Fruit fly (Drosophila melanogaster) whole organism, embryonic: Measurements from ENCODE around the gene CG2256.

ENCODE experiments used
- Antp ChIP-seq: fragments of 200-800 bp; sonication (Bioruptor generic); optimal IDR thresholded peaks from 3 replicates; lab custom pipeline; 2016; ENCODE audit warnings: missing biosample characterization, missing genetic modification characterization
- B-H2 ChIP-seq: fragments of 200-800 bp; sonication (Bioruptor generic); optimal IDR thresholded peaks from 2 replicates; lab custom pipeline; 2018; ENCODE audit warnings: missing biosample characterization, mild to moderate bottlenecking, missing genetic modification characterization
- Bdp1 ChIP-seq: fragments of 200-800 bp; sonication (Bioruptor generic); optimal IDR thresholded peaks from 3 replicates; lab custom pipeline; 2016; ENCODE audit warnings: missing biosample characterization, missing genetic modification characterization
- CG10267 ChIP-seq: fragments of 200-800 bp; sonication (Bioruptor generic); optimal IDR thresholded peaks from 2 replicates; lab custom pipeline; 2018; ENCODE audit warnings: missing biosample characterization, mild to moderate bottlenecking, missing genetic modification characterization, moderate library complexity
- CG10431 ChIP-seq: fragments of 200-800 bp; sonication (Bioruptor generic); optimal IDR thresholded peaks from 3 replicates; lab custom pipeline; 2018; ENCODE audit warnings: missing biosample characterization, mild to moderate bottlenecking, missing genetic modification characterization
- CG10979 ChIP-seq: fragments of 200-800 bp; sonication (Bioruptor generic); optimal IDR thresholded peaks from 2 replicates; lab custom pipeline; 2018; ENCODE audit warnings: missing biosample characterization, mild to moderate bottlenecking, missing genetic modification characterization, moderate library complexity
- CG11085 ChIP-seq: fragments of 200-800 bp; sonication (Bioruptor generic); IDR thresholded peaks from 2 replicates; pipeline ENCODE4 v1.3.6; 2022; ENCODE audit warnings: missing biosample characterization, missing genetic modification characterization
- CG12236 ChIP-seq: fragments of 200-800 bp; sonication (Bioruptor generic); optimal IDR thresholded peaks from 2 replicates; lab custom pipeline; 2016; ENCODE audit warnings: missing biosample characterization, missing genetic modification characterization
- CG13296 ChIP-seq: fragments of 200-800 bp; sonication (Bioruptor generic); optimal IDR thresholded peaks from 3 replicates; lab custom pipeline; 2018; ENCODE audit warnings: missing biosample characterization, mild to moderate bottlenecking, missing genetic modification characterization
- CG13624 ChIP-seq: fragments of 200-800 bp; sonication (Bioruptor generic); optimal IDR thresholded peaks from 2 replicates; lab custom pipeline; 2016; ENCODE audit warnings: missing biosample characterization, missing genetic modification characterization
- CG2120 ChIP-seq: fragments of 200-800 bp; sonication (Bioruptor generic); optimal IDR thresholded peaks from 3 replicates; lab custom pipeline; 2016; ENCODE audit warnings: missing biosample characterization, missing genetic modification characterization
- CG32532 ChIP-seq: fragments of 200-800 bp; sonication (Bioruptor generic); IDR thresholded peaks from 2 replicates; pipeline ENCODE4 v1.3.6; 2022; ENCODE audit warnings: missing biosample characterization, missing genetic modification characterization
- CG4360 ChIP-seq: fragments of 200-800 bp; sonication (Bioruptor generic); IDR thresholded peaks from 2 replicates; pipeline ENCODE4 v1.3.6; 2022; ENCODE audit warnings: missing biosample characterization, missing genetic modification characterization
- CG4424 ChIP-seq: fragments of 200-800 bp; sonication (Bioruptor generic); optimal IDR thresholded peaks from 3 replicates; lab custom pipeline; 2016; ENCODE audit warnings: missing biosample characterization, missing genetic modification characterization
- CG5245 ChIP-seq: fragments of 200-800 bp; sonication (Bioruptor generic); optimal IDR thresholded peaks from 3 replicates; lab custom pipeline; 2016; ENCODE audit warnings: missing biosample characterization, missing genetic modification characterization
- CG5953 ChIP-seq: fragments of 200-800 bp; sonication (Bioruptor generic); IDR thresholded peaks from 2 replicates; pipeline ENCODE4 v1.3.6; 2022; ENCODE audit warnings: missing biosample characterization, missing genetic modification characterization
- CG6813 ChIP-seq: fragments of 200-800 bp; sonication (Bioruptor generic); optimal IDR thresholded peaks from 2 replicates; lab custom pipeline; 2017; ENCODE audit warnings: missing biosample characterization, missing genetic modification characterization, mild to moderate bottlenecking, moderate library complexity, missing genetic modification reagents
- CG7963 ChIP-seq: fragments of 200-800 bp; sonication (Bioruptor generic); IDR thresholded peaks from 3 replicates; pipeline ENCODE4 v1.3.6; 2022; ENCODE audit warnings: missing biosample characterization, missing genetic modification characterization; ENCODE audit not compliant: partially characterized antibody
- CG8478 ChIP-seq: fragments of >200 bp; optimal IDR thresholded peaks from 2 replicates; lab custom pipeline; 2018
- Dp ChIP-seq: fragments of 200-800 bp; sonication (Bioruptor generic); optimal IDR thresholded peaks from 2 replicates; lab custom pipeline; 2018; ENCODE audit warnings: missing biosample characterization, mild to moderate bottlenecking, missing genetic modification characterization, moderate library complexity
- Ets65A ChIP-seq: fragments of 200-800 bp; sonication (Bioruptor generic); peaks from one replicate; lab custom pipeline; 2016; ENCODE audit warnings: missing biosample characterization, missing genetic modification characterization
- Fer3 ChIP-seq: fragments of 200-800 bp; sonication (Bioruptor generic); optimal IDR thresholded peaks from 2 replicates; lab custom pipeline; 2018; ENCODE audit warnings: missing biosample characterization, mild to moderate bottlenecking, missing genetic modification characterization, moderate library complexity
- H15 ChIP-seq: fragments of 200-800 bp; sonication (Bioruptor generic); IDR thresholded peaks from 3 replicates; pipeline ENCODE4 v1.3.6; 2022; ENCODE audit warnings: missing biosample characterization, missing genetic modification characterization
- MESR4 ChIP-seq: fragments of 200-800 bp; sonication (Bioruptor generic); optimal IDR thresholded peaks from 2 replicates; lab custom pipeline; 2018; ENCODE audit warnings: missing biosample characterization, mild to moderate bottlenecking, missing genetic modification characterization, moderate library complexity
- Meics ChIP-seq: fragments of 200-800 bp; sonication (Bioruptor generic); optimal IDR thresholded peaks from 2 replicates; lab custom pipeline; 2017; ENCODE audit warnings: missing biosample characterization, mild to moderate bottlenecking, missing genetic modification characterization
- NK7.1 ChIP-seq: fragments of 200-800 bp; sonication (Bioruptor generic); optimal IDR thresholded peaks from 3 replicates; lab custom pipeline; 2016; ENCODE audit warnings: missing biosample characterization, missing genetic modification characterization
- Six4 ChIP-seq: fragments of 200-800 bp; sonication (Bioruptor generic); optimal IDR thresholded peaks from 2 replicates; lab custom pipeline; 2016; ENCODE audit warnings: missing biosample characterization, missing genetic modification characterization
- Spps ChIP-seq: fragments of 200-800 bp; sonication (Bioruptor generic); optimal IDR thresholded peaks from 2 replicates; lab custom pipeline; 2018; ENCODE audit warnings: missing biosample characterization, mild to moderate bottlenecking, missing genetic modification characterization
- ara ChIP-seq: fragments of 200-800 bp; sonication (Bioruptor generic); IDR thresholded peaks from 2 replicates; pipeline ENCODE4 v1.3.6; 2022; ENCODE audit warnings: missing biosample characterization, missing genetic modification characterization
- bbx ChIP-seq: fragments of 200-800 bp; sonication (Bioruptor generic); IDR thresholded peaks from 2 replicates; pipeline ENCODE4 v1.3.6; 2022; ENCODE audit warnings: missing biosample characterization, missing genetic modification characterization; ENCODE audit not compliant: partially characterized antibody
- bcd ChIP-seq: fragments of 200-800 bp; sonication (Bioruptor generic); optimal IDR thresholded peaks from 2 replicates; lab custom pipeline; 2017; ENCODE audit warnings: missing biosample characterization, mild to moderate bottlenecking, missing genetic modification characterization
- corto ChIP-seq: fragments of 200-800 bp; sonication (Bioruptor generic); optimal IDR thresholded peaks from 2 replicates; lab custom pipeline; 2016; ENCODE audit warnings: missing biosample characterization, mild to moderate bottlenecking, missing genetic modification characterization, moderate library complexity
- crp ChIP-seq, 2 experiments: fragments of 200-800 bp; sonication (Bioruptor generic); optimal IDR thresholded peaks; 2 replicates in 1 of 2; 3 replicates in 1 of 2; lab custom pipeline; 2017; ENCODE audit warnings: missing biosample characterization in 2 of 2, missing genetic modification characterization in 2 of 2, mild to moderate bottlenecking in 1 of 2, moderate library complexity in 1 of 2
- cwo ChIP-seq: fragments of 200-800 bp; sonication (Bioruptor generic); optimal IDR thresholded peaks from 3 replicates; lab custom pipeline; 2017; ENCODE audit warnings: missing biosample characterization, missing genetic modification characterization, mild to moderate bottlenecking, moderate library complexity, missing genetic modification reagents
- ham ChIP-seq: fragments of 200-800 bp; sonication (Bioruptor generic); IDR thresholded peaks from 2 replicates; pipeline ENCODE4 v1.3.6; 2022; ENCODE audit warnings: missing biosample characterization, missing genetic modification characterization
- hkb ChIP-seq, 2 experiments: fragments of 200-800 bp in 1 of 2; fragments of >200 bp in 1 of 2; sonication (Bioruptor generic) in 1 of 2; IDR thresholded peaks in 1 of 2; optimal IDR thresholded peaks in 1 of 2; 2 replicates each; pipeline versions ENCODE4 v1.3.6 to Lab custom; 2017 to 2022; ENCODE audit warnings: missing biosample characterization in 1 of 2, missing genetic modification characterization in 1 of 2
- insv ChIP-seq, 2 experiments: fragments of 200-800 bp; sonication (Bioruptor generic); optimal IDR thresholded peaks; 3 replicates each; lab custom pipeline; 2016 to 2018; ENCODE audit warnings: missing biosample characterization in 2 of 2, missing genetic modification characterization in 2 of 2
- kay ChIP-seq: fragments of 200-800 bp; sonication (Bioruptor generic); optimal IDR thresholded peaks from 2 replicates; lab custom pipeline; 2016; ENCODE audit warnings: missing biosample characterization, missing genetic modification characterization
- sd ChIP-seq: fragments of 200-800 bp; sonication (Bioruptor generic); optimal IDR thresholded peaks from 3 replicates; lab custom pipeline; 2018; ENCODE audit warnings: missing biosample characterization, mild to moderate bottlenecking, missing genetic modification characterization, moderate library complexity
- seq ChIP-seq: fragments of 200-800 bp; sonication (Bioruptor generic); IDR thresholded peaks from 2 replicates; pipeline ENCODE4 v1.3.6; 2022; ENCODE audit warnings: missing biosample characterization, missing genetic modification characterization
- slp2 ChIP-seq: fragments of 200-800 bp; sonication (Bioruptor generic); optimal IDR thresholded peaks from 2 replicates; lab custom pipeline; 2016; ENCODE audit warnings: missing biosample characterization, missing genetic modification characterization
- toy ChIP-seq: fragments of 200-800 bp; sonication (Bioruptor generic); IDR thresholded peaks from 2 replicates; pipeline ENCODE4 v1.3.6; 2022; ENCODE audit warnings: missing biosample characterization, missing genetic modification characterization
- twi ChIP-seq: fragments of 200-800 bp; optimal IDR thresholded peaks from 2 replicates; lab custom pipeline; 2019; ENCODE audit warnings: missing biosample characterization, mild to moderate bottlenecking, missing genetic modification characterization, moderate library complexity
- tx ChIP-seq: fragments of 200-800 bp; sonication (Bioruptor generic); optimal IDR thresholded peaks from 2 replicates; lab custom pipeline; 2016; ENCODE audit warnings: missing biosample characterization, missing genetic modification characterization
- unpg ChIP-seq: fragments of 200-800 bp; sonication (Bioruptor generic); optimal IDR thresholded peaks from 3 replicates; lab custom pipeline; 2018; ENCODE audit warnings: missing biosample characterization, mild to moderate bottlenecking, missing genetic modification characterization, moderate library complexity
- zfh1 ChIP-seq: fragments of 200-800 bp; sonication (Bioruptor generic); IDR thresholded peaks from 3 replicates; pipeline ENCODE4 v1.3.6; 2022; ENCODE audit warnings: missing biosample characterization, missing genetic modification characterization

The CG2256 gene

DNA sequence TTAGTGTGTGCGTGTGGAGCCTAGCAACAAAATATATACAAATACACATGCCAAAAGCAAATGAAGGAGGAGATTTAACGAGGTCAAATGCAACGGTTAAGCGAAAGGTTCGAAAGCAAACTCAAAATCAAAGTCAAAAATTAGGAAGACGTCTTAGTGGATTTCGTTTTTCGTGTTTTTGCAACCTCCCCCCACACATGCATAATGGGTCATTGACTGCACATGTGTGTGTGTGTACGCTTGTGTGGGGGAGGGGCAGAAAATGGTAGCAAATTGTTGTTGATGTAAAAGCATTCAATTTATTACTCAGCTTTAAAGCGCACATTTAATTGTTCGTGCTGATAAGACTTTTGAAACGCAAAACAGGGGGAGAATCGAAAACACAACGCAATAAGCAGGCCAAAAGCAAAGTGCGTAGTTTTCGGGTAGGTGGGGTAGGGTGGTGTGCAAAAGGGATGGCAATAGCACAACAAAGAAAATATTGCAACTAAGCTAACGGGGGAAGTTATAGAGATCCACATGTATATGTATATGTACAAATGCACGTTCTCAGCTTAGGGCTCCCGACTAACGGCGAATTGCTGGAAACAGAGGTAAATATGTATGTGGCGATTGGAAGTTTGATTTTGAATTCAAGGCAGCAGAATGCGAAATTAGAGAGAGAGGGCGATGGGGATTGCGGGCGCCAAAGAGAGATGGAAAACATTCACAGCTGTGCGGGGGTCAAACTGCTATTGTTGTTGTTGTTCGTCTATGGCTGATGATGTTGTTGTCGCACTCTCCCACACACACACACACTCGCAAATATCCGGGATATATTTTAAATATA lies 6.1 kb upstream of the CG2256 start (continued):
- TF ChIP-seq Fer3 (tag; lab: Kevin White, UChicago) (peak; percentile 9), crp (GFP tag; optimal IDR thresholded peaks at IDR 0.05; lab: Kevin White, UChicago) (peak in 1 of 2 experiments; percentile 62), hkb (optimal IDR thresholded peaks at IDR 0.05; lab: Kevin White, UChicago) (no peak), hkb (GFP tag; IDR thresholded peaks at IDR 0.05; lab: Robert Waterston, UW) (no peak), CG8478 (no peak), Meics (GFP tag; lab: Kevin White, UChicago) (peak; percentile 14), seq (GFP tag; lab: Robert Waterston, UW) (no peak), Ets65A (GFP tag; lab: Kevin White, UChicago) (peak; percentile 59), ham (GFP tag; lab: Robert Waterston, UW) (no peak), CG4360 (GFP tag; lab: Robert Waterston, UW) (peak; percentile 93), MESR4 (GFP tag; lab: Kevin White, UChicago) (no peak), Spps (no peak)
- TF ChIP-seq, all 482 proteins: peak for 22

DNA sequence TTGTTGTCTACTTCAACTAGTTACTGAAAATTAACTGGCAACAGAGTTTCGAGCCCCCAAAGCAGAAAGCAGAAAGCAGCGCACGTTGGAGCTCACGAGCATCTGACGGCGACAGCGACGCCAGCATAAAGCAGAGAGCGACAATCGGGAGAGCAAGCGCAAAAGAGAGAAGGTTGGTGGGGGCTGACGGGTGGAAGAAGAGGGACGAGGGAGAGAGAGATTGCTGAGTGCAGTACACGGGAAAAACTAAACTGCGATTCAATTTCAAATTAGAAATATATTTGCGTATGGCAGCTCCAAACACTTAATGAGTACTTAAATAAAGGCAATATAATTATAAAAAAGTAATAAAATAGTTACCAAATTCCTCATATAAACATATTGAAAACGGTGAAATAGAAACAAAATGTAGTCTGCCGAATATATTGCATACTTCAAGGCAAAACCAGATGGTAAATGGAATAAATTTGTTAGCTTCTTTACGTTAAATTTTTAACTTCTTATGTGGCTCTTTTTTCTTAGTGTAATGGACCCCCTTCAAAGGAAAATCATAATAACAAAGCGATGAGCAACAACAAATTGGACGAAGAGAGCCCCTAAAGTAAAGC lies 5.2 kb upstream of the CG2256 start:
- TF ChIP-seq Antp = peak; percentile 70
- TF ChIP-seq insv (GFP tag; optimal IDR thresholded peaks at IDR 0.05; lab: Kevin White, UChicago) = peak in 1 of 2 experiments; percentile 80
- TF ChIP-seq CG2120 (GFP tag; lab: Kevin White, UChicago) = peak; percentile 95
- TF ChIP-seq bbx (GFP tag; lab: Robert Waterston, UW) = no peak
- TF ChIP-seq Bdp1 (GFP tag; lab: Kevin White, UChicago) = peak; percentile 78
- peak; percentile 81 for TF ChIP-seq slp2 (GFP tag; lab: Kevin White, UChicago)
- peak; percentile 91 for TF ChIP-seq CG10431 (GFP tag; lab: Kevin White, UChicago)
- TF ChIP-seq zfh1 (GFP tag; lab: Robert Waterston, UW) = peak; percentile 88; the same call in 2 of the 3 replicates
- peak; percentile 83 for TF ChIP-seq Spps
- TF ChIP-seq corto = peak; percentile 83
- TF ChIP-seq unpg = peak; percentile 94
- TF ChIP-seq CG12236 (GFP tag; lab: Kevin White, UChicago) = peak; percentile 61
- TF ChIP-seq CG5953 (GFP tag; lab: Robert Waterston, UW) = peak; percentile 76
- peak; percentile 57 for TF ChIP-seq tx (GFP tag; lab: Kevin White, UChicago)
- TF ChIP-seq cwo (GFP tag; lab: Kevin White, UChicago) = peak; percentile 93
- TF ChIP-seq CG4424 = peak; percentile 96
- TF ChIP-seq bcd (GFP tag; lab: Kevin White, UChicago) = peak; percentile 95
- peak; percentile 92 for TF ChIP-seq B-H2 (GFP tag; lab: Kevin White, UChicago)
- peak; percentile 11 for TF ChIP-seq Dp (GFP tag; lab: Kevin White, UChicago)
- peak; percentile 82 for TF ChIP-seq toy (GFP tag; lab: Robert Waterston, UW)
- peak; percentile 87 for TF ChIP-seq kay (GFP tag; lab: Kevin White, UChicago)
- TF ChIP-seq H15 (GFP tag; lab: Robert Waterston, UW) = peak; percentile 90
- TF ChIP-seq CG13296 (GFP tag; lab: Kevin White, UChicago) = peak; percentile 97
- peak; percentile 63 for TF ChIP-seq NK7.1 (GFP tag; lab: Kevin White, UChicago)
- TF ChIP-seq CG32532 (GFP tag; lab: Robert Waterston, UW) = peak; percentile 91
- peak; percentile 85 for TF ChIP-seq ara (GFP tag; lab: Robert Waterston, UW)
- TF ChIP-seq CG7963 (GFP tag; lab: Robert Waterston, UW) = no peak
- TF ChIP-seq Six4 (GFP tag; lab: Kevin White, UChicago) = peak; percentile 90
- peak; percentile 71 for TF ChIP-seq CG13624 (GFP tag; lab: Kevin White, UChicago)
- TF ChIP-seq sd (tag; lab: Kevin White, UChicago) = peak; percentile 86
- TF ChIP-seq CG11085 (GFP tag; lab: Robert Waterston, UW) = peak; percentile 73
- TF ChIP-seq twi = peak; percentile 90
- peak; percentile 92 for TF ChIP-seq CG6813 (GFP tag; lab: Kevin White, UChicago)
- TF ChIP-seq CG10267 (tag; lab: Kevin White, UChicago) = peak; percentile 90
- TF ChIP-seq CG5245 (GFP tag; lab: Kevin White, UChicago) = peak; percentile 83
- peak; percentile 96 for TF ChIP-seq CG10979 (tag; lab: Kevin White, UChicago)
